Worm (Caenorhabditis elegans) whole organism, L1 larva: ENCODE results near the gene idh-2.

ENCODE experiments used
- ces-1 ChIP-seq: fragments of 150-350 bp; optimal IDR thresholded peaks from 2 replicates; lab custom pipeline; 2014; ENCODE audit warnings: missing biosample characterization, missing genetic modification reagents, missing genetic modification characterization
- efl-1 ChIP-seq, 4 experiments: fragments of 150-350 bp; optimal IDR thresholded peaks in 3 of 4; peaks in 1 of 4; 1 replicate in 1 of 4; 2 replicates in 3 of 4; lab custom pipeline; 2014; ENCODE audit warnings: missing biosample characterization in 2 of 4, missing genetic modification characterization in 2 of 4, missing genetic modification reagents in 2 of 4
- elt-3 ChIP-seq, 6 experiments: fragments of 150-350 bp in 1 of 6; sonication (generic microtip); optimal IDR thresholded peaks; 2 replicates each; lab custom pipeline; 2017 to 2018; ENCODE audit warnings: missing biosample characterization in 6 of 6, missing genetic modification characterization in 6 of 6, inconsistent platforms in 1 of 6
- fos-1 ChIP-seq: fragments of 150-350 bp; optimal IDR thresholded peaks from 2 replicates; lab custom pipeline; 2014; ENCODE audit warnings: missing biosample characterization, missing genetic modification characterization
- lir-3 ChIP-seq: sonication (generic microtip); optimal IDR thresholded peaks from 2 replicates; lab custom pipeline; 2016; ENCODE audit warnings: mild to moderate bottlenecking, missing genetic modification characterization, moderate library complexity, missing compliant biosample characterization; ENCODE audit not compliant: poor library complexity
- nhr-12 ChIP-seq: sonication (generic microtip); optimal IDR thresholded peaks from 2 replicates; lab custom pipeline; 2017; ENCODE audit warnings: missing biosample characterization, missing genetic modification characterization
- nhr-28 ChIP-seq: fragments of 150-350 bp; optimal IDR thresholded peaks from 2 replicates; lab custom pipeline; 2014; ENCODE audit warnings: missing biosample characterization, missing genetic modification characterization
- nhr-76 ChIP-seq: sonication (generic microtip); optimal IDR thresholded peaks from 2 replicates; lab custom pipeline; 2017; ENCODE audit warnings: missing biosample characterization, missing genetic modification characterization
- sptf-1 ChIP-seq: fragments of 150-350 bp; optimal IDR thresholded peaks from 2 replicates; lab custom pipeline; 2014; ENCODE audit warnings: missing biosample characterization, missing genetic modification characterization
- unc-86 ChIP-seq: sonication (generic microtip); optimal IDR thresholded peaks from 2 replicates; lab custom pipeline; 2016; ENCODE audit warnings: missing genetic modification characterization, missing compliant biosample characterization

DNA sequence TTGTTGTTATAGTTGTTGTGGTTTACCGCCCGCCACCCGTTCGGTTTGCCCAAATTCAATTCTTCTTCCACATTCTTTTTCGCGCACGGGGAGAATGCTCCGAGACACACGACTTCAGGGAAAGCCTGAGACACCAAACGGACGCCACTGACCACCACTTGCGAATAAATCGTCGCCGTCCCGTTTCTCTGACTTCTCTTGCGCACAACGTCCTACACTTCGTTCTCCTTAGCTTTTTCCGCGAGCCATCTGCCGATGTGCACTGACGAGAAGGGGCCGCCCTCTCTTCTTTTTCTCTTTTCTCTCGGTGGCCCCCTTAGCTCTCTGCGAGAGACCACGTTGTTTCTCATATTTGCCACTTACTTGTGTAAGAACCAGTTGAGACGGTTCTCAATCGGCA lies 41.3 kb downstream of the idh-2 start, which contains the start of gene C03A3.1:
- TF ChIP-seq unc-86 (tag; lab: Kevin White, UChicago) (no peak), elt-3 (tag; optimal IDR thresholded peaks at IDR 0.05; lab: Kevin White, UChicago) (no peak), ces-1 (GFP tag; lab: Kevin White, UChicago) (no peak), nhr-76 (no peak), nhr-12 (tag; lab: Kevin White, UChicago) (no peak), nhr-28 (tag; lab: Kevin White, UChicago) (no peak), lir-3 (tag; lab: Kevin White, UChicago) (no peak), fos-1 (tag; lab: Kevin White, UChicago) (no peak), efl-1 (optimal IDR thresholded peaks at IDR 0.05; lab: Kevin White, UChicago) (no peak), efl-1 (GFP tag; optimal IDR thresholded peaks at IDR 0.05 in 1 of 2; lab: Kevin White, UChicago) (no peak), sptf-1 (tag; lab: Kevin White, UChicago) (no peak)
